Worm (Caenorhabditis elegans): ENCODE data around the gene lipl-7.

Gene lipl-7

ce11 chrIV:10284194-10284910, 42.7 kb upstream of the lipl-7 start, which contains the start of gene rad-51 (continued):
- TF ChIP-seq gmeb-2 (tag; optimal IDR thresholded peaks at IDR 0.05) (no peak), nhr-11 (tag; optimal IDR thresholded peaks at IDR 0.05) (no peak), sox-4 (tag; optimal IDR thresholded peaks at IDR 0.05) (no peak), dve-1 (tag; optimal IDR thresholded peaks at IDR 0.05) (no peak), madf-2 (tag; optimal IDR thresholded peaks at IDR 0.05) (no peak), C38D4.7 (GFP tag; optimal IDR thresholded peaks at IDR 0.05) (no peak)

ce11 chrIV:10281482-10281881, 39.9 kb upstream of the lipl-7 start, which contains the start of gene thk-1:
TSS of gene thk-1 (minus strand) at chrIV:10281582.
- TF ChIP-seq lim-6 (tag; optimal IDR thresholded peaks at IDR 0.05): no peak
- TF ChIP-seq odd-2 (tag; optimal IDR thresholded peaks at IDR 0.05): no peak
- no peak for TF ChIP-seq fkh-6 (tag; optimal IDR thresholded peaks at IDR 0.05)
- TF ChIP-seq ttx-3 (tag; optimal IDR thresholded peaks at IDR 0.05): no peak
- TF ChIP-seq sdc-2 (tag; optimal IDR thresholded peaks at IDR 0.05): no peak
- no peak for TF ChIP-seq hlh-30 (tag; optimal IDR thresholded peaks at IDR 0.05; ENCODE audit: insufficient read depth)
- no peak for TF ChIP-seq nfya-1 (tag; optimal IDR thresholded peaks at IDR 0.05)
- TF ChIP-seq ref-2 (tag; optimal IDR thresholded peaks at IDR 0.05): no peak

ce11 chrIV:10277716-10278115, 36.1 kb upstream of the lipl-7 start, which contains the start of gene Y43C5A.4:
TSS of gene Y43C5A.4 (plus strand) at chrIV:10278016.
- TF ChIP-seq nhr-11 (tag; optimal IDR thresholded peaks at IDR 0.05): no peak
- TF ChIP-seq ztf-16 (tag; optimal IDR thresholded peaks at IDR 0.05): no peak
- TF ChIP-seq pha-4 (tag; optimal IDR thresholded peaks at IDR 0.05): no peak

- no peak for TF ChIP-seq gmeb-2 (tag; optimal IDR thresholded peaks at IDR 0.05)
- no peak for TF ChIP-seq tbx-2 (tag; optimal IDR thresholded peaks at IDR 0.05)
- TF ChIP-seq ahr-1 (tag; optimal IDR thresholded peaks at IDR 0.05): no peak
- no peak for TF ChIP-seq eyg-1 (tag; optimal IDR thresholded peaks at IDR 0.05)
- no peak for TF ChIP-seq che-1 (tag; optimal IDR thresholded peaks at IDR 0.05)
- TF ChIP-seq pha-2 (tag; optimal IDR thresholded peaks at IDR 0.05): no peak
- no peak for TF ChIP-seq ceh-30 (tag; optimal IDR thresholded peaks at IDR 0.05)
- TF ChIP-seq unc-3 (GFP tag; conservative IDR thresholded peaks at IDR 0.05): no peak
- no peak for TF ChIP-seq unc-3 (tag; optimal IDR thresholded peaks at IDR 0.05)
- TF ChIP-seq sox-4 (tag; optimal IDR thresholded peaks at IDR 0.05): no peak
- TF ChIP-seq hlh-15 (tag; optimal IDR thresholded peaks at IDR 0.05): no peak
- no peak for TF ChIP-seq ceh-19 (GFP tag; optimal IDR thresholded peaks at IDR 0.05)
- no peak for TF ChIP-seq fkh-10 (GFP tag; optimal IDR thresholded peaks at IDR 0.05)
- no peak for TF ChIP-seq elt-2 (tag; optimal IDR thresholded peaks at IDR 0.05)
- no peak for TF ChIP-seq unc-42 (tag; optimal IDR thresholded peaks at IDR 0.05)
- no peak for TF ChIP-seq syd-9 (tag; optimal IDR thresholded peaks at IDR 0.05)
- no peak for TF ChIP-seq sox-2 (GFP tag; IDR thresholded peaks at IDR 0.05)
- TF ChIP-seq Y22D7AL.16 (tag; optimal IDR thresholded peaks at IDR 0.05): no peak
These were observed 35.3 kb upstream of the lipl-7 start, which contains the start of gene Y43C5A.7 for ce11 chrIV:10276960-10277359. TSS of gene Y43C5A.7 (plus strand) at chrIV:10277260.

- no peak for TF ChIP-seq lim-6 (tag; optimal IDR thresholded peaks at IDR 0.05)
- TF ChIP-seq fax-1 (tag; optimal IDR thresholded peaks at IDR 0.05): no peak
- TF ChIP-seq pat-9 (tag; optimal IDR thresholded peaks at IDR 0.05): no peak
- no peak for TF ChIP-seq tbx-7 (tag; optimal IDR thresholded peaks at IDR 0.05)
- no peak for TF ChIP-seq hlh-6 (tag; optimal IDR thresholded peaks at IDR 0.05)
- TF ChIP-seq hlh-8 (tag; optimal IDR thresholded peaks at IDR 0.05): no peak
- TF ChIP-seq che-1 (tag; optimal IDR thresholded peaks at IDR 0.05): no peak
- TF ChIP-seq sox-2 (GFP tag; IDR thresholded peaks at IDR 0.05): no peak
- no peak for TF ChIP-seq unc-86 (tag; optimal IDR thresholded peaks at IDR 0.05)
- no peak for TF ChIP-seq rnt-1 (tag; optimal IDR thresholded peaks at IDR 0.05)
- no peak for TF ChIP-seq zip-5 (tag; optimal IDR thresholded peaks at IDR 0.05)
- TF ChIP-seq elt-2 (tag; optimal IDR thresholded peaks at IDR 0.05): no peak
- TF ChIP-seq fkh-10 (GFP tag; optimal IDR thresholded peaks at IDR 0.05): no peak
These were observed 33.4 kb upstream of the lipl-7 start for ce11 chrIV:10275050-10275449.
